Fruit fly (Drosophila melanogaster) whole organism, embryonic: Measurements from ENCODE around the gene trem.

Experiments used
- Awh ChIP-seq: fragments of 200-800 bp; sonication (Bioruptor generic); IDR thresholded peaks from 2 replicates; pipeline ENCODE4, ENCODE4 v1.3.6; 2022; ENCODE audit warnings: missing biosample characterization, missing genetic modification characterization
- CG10321 ChIP-seq: fragments of 200-800 bp; sonication (Bioruptor generic); IDR thresholded peaks from 2 replicates; pipeline ENCODE4 v1.3.6; 2022; ENCODE audit warnings: missing biosample characterization, missing genetic modification characterization
- CG10462 ChIP-seq: fragments of 200-800 bp; sonication (Bioruptor generic); optimal IDR thresholded peaks from 2 replicates; lab custom pipeline; 2016; ENCODE audit warnings: missing biosample characterization, missing genetic modification characterization
- CG10565 ChIP-seq: fragments of 200-800 bp; sonication (Bioruptor generic); optimal IDR thresholded peaks from 3 replicates; lab custom pipeline; 2016; ENCODE audit warnings: missing biosample characterization, mild to moderate bottlenecking, missing genetic modification characterization
- CG11247 ChIP-seq: fragments of 200-800 bp; sonication (Bioruptor generic); IDR thresholded peaks from 2 replicates; pipeline ENCODE4 v1.3.6; 2022; ENCODE audit warnings: missing biosample characterization, missing genetic modification characterization
- CG11398 ChIP-seq: fragments of 200-800 bp; sonication (Bioruptor generic); optimal IDR thresholded peaks from 2 replicates; lab custom pipeline; 2016; ENCODE audit warnings: missing biosample characterization, missing genetic modification characterization
- CG11695 ChIP-seq: fragments of 200-800 bp; sonication (Bioruptor generic); IDR thresholded peaks from 3 replicates; pipeline ENCODE4 v1.3.6; 2022; ENCODE audit warnings: missing biosample characterization, missing genetic modification characterization
- CG12071 ChIP-seq: fragments of 200-800 bp; sonication (Bioruptor generic); optimal IDR thresholded peaks from 3 replicates; lab custom pipeline; 2018; ENCODE audit warnings: missing biosample characterization, mild to moderate bottlenecking, missing genetic modification characterization
- CG12744 ChIP-seq: fragments of 200-800 bp; sonication (Bioruptor generic); optimal IDR thresholded peaks from 2 replicates; lab custom pipeline; 2016; ENCODE audit warnings: missing biosample characterization, missing genetic modification characterization
- CG13894 ChIP-seq: fragments of 200-800 bp; sonication (Bioruptor generic); optimal IDR thresholded peaks from 3 replicates; lab custom pipeline; 2018; ENCODE audit warnings: missing biosample characterization, mild to moderate bottlenecking, missing genetic modification characterization, moderate library complexity
- CG17186 ChIP-seq: fragments of 200-800 bp; sonication (Bioruptor generic); optimal IDR thresholded peaks from 3 replicates; lab custom pipeline; 2017; ENCODE audit warnings: missing biosample characterization, missing genetic modification reagents, missing genetic modification characterization
- CG17359 ChIP-seq: fragments of 200-800 bp; sonication (Bioruptor generic); optimal IDR thresholded peaks from 3 replicates; lab custom pipeline; 2018; ENCODE audit warnings: missing biosample characterization, mild to moderate bottlenecking, missing genetic modification characterization, moderate library complexity
- CG17829 ChIP-seq: fragments of 200-800 bp; optimal IDR thresholded peaks from 2 replicates; lab custom pipeline; 2019; ENCODE audit warnings: missing biosample characterization, mild to moderate bottlenecking, missing genetic modification characterization, moderate library complexity
- CG1792 ChIP-seq: fragments of 200-800 bp; sonication (Bioruptor generic); optimal IDR thresholded peaks from 2 replicates; lab custom pipeline; 2016; ENCODE audit warnings: missing biosample characterization, missing genetic modification characterization
- CG2116 ChIP-seq: fragments of 200-800 bp; sonication (Bioruptor generic); optimal IDR thresholded peaks from 3 replicates; lab custom pipeline; 2018; ENCODE audit warnings: missing biosample characterization, mild to moderate bottlenecking, missing genetic modification characterization
- CG2202 ChIP-seq: fragments of 200-800 bp; sonication (Bioruptor generic); optimal IDR thresholded peaks from 2 replicates; lab custom pipeline; 2018; ENCODE audit warnings: missing biosample characterization, mild to moderate bottlenecking, missing genetic modification characterization
- CG2889 ChIP-seq: fragments of 200-800 bp; sonication (Bioruptor generic); IDR thresholded peaks from 3 replicates; pipeline ENCODE4 v1.3.6; 2022; ENCODE audit warnings: missing biosample characterization, missing genetic modification characterization
- CG30403 ChIP-seq: fragments of 200-800 bp; sonication (Bioruptor generic); optimal IDR thresholded peaks from 3 replicates; lab custom pipeline; 2016; ENCODE audit warnings: missing biosample characterization, missing genetic modification characterization
- CG32532 ChIP-seq: fragments of 200-800 bp; sonication (Bioruptor generic); IDR thresholded peaks from 2 replicates; pipeline ENCODE4 v1.3.6; 2022; ENCODE audit warnings: missing biosample characterization, missing genetic modification characterization
- CG3847 ChIP-seq: fragments of 200-800 bp; sonication (Bioruptor generic); IDR thresholded peaks from 2 replicates; pipeline ENCODE4 v1.3.6; 2022; ENCODE audit warnings: missing biosample characterization, missing genetic modification characterization
- CG6813 ChIP-seq: fragments of 200-800 bp; sonication (Bioruptor generic); optimal IDR thresholded peaks from 2 replicates; lab custom pipeline; 2017; ENCODE audit warnings: missing biosample characterization, missing genetic modification characterization, mild to moderate bottlenecking, moderate library complexity, missing genetic modification reagents
- CG9817 ChIP-seq: fragments of 200-800 bp; sonication (Bioruptor generic); optimal IDR thresholded peaks from 2 replicates; lab custom pipeline; 2018; ENCODE audit warnings: missing biosample characterization, mild to moderate bottlenecking, missing genetic modification characterization, moderate library complexity
- CkIIα-i1 ChIP-seq: fragments of 200-800 bp; sonication (Bioruptor generic); IDR thresholded peaks from 2 replicates; pipeline ENCODE4 v1.3.6; 2022; ENCODE audit warnings: missing biosample characterization, missing genetic modification characterization
- Dfd ChIP-seq, 2 experiments: fragments of >200 bp; optimal IDR thresholded peaks; 2 replicates each; lab custom pipeline; 2017; ENCODE audit warnings: missing biosample characterization in 2 of 2, missing genetic modification characterization in 2 of 2
- Fer1 ChIP-seq: fragments of 200-800 bp; sonication (Bioruptor generic); optimal IDR thresholded peaks from 2 replicates; lab custom pipeline; 2017; ENCODE audit warnings: missing biosample characterization, mild to moderate bottlenecking, missing genetic modification characterization
- Hand ChIP-seq: fragments of 200-800 bp; sonication (Bioruptor generic); optimal IDR thresholded peaks from 2 replicates; lab custom pipeline; 2017; ENCODE audit warnings: mild to moderate bottlenecking, missing biosample characterization, missing genetic modification reagents, missing genetic modification characterization
- Meics ChIP-seq: fragments of 200-800 bp; sonication (Bioruptor generic); optimal IDR thresholded peaks from 2 replicates; lab custom pipeline; 2017; ENCODE audit warnings: missing biosample characterization, mild to moderate bottlenecking, missing genetic modification characterization
- Neu2 ChIP-seq: fragments of 200-800 bp; sonication (Bioruptor generic); optimal IDR thresholded peaks from 3 replicates; lab custom pipeline; 2016; ENCODE audit warnings: missing biosample characterization, missing genetic modification characterization, borderline replicate concordance
- Oli ChIP-seq: fragments of 200-800 bp; sonication (Bioruptor generic); optimal IDR thresholded peaks from 2 replicates; lab custom pipeline; 2018; ENCODE audit warnings: missing biosample characterization, mild to moderate bottlenecking, missing genetic modification characterization, moderate library complexity
- Ptx1 ChIP-seq: fragments of 200-800 bp; sonication (Bioruptor generic); IDR thresholded peaks from 2 replicates; pipeline ENCODE4 v1.3.6; 2022; ENCODE audit warnings: missing biosample characterization, missing genetic modification characterization
- Six4 ChIP-seq: fragments of 200-800 bp; sonication (Bioruptor generic); optimal IDR thresholded peaks from 2 replicates; lab custom pipeline; 2016; ENCODE audit warnings: missing biosample characterization, missing genetic modification characterization
- Usf ChIP-seq: fragments of 200-800 bp; sonication (Bioruptor generic); optimal IDR thresholded peaks from 2 replicates; lab custom pipeline; 2017; ENCODE audit warnings: missing genotype, missing biosample characterization, missing genetic modification characterization
- aop ChIP-seq: fragments of 200-800 bp; sonication (Bioruptor generic); IDR thresholded peaks from 2 replicates; pipeline ENCODE4 v1.3.6; 2022; ENCODE audit warnings: missing biosample characterization, missing genetic modification characterization
- ato ChIP-seq: fragments of 200-800 bp; sonication (Bioruptor generic); IDR thresholded peaks from 2 replicates; pipeline ENCODE4 v1.3.6; 2022; ENCODE audit warnings: missing biosample characterization, missing genetic modification characterization; ENCODE audit not compliant: partially characterized antibody
- bab2 ChIP-seq: fragments of 200-800 bp; sonication (Bioruptor generic); optimal IDR thresholded peaks from 2 replicates; lab custom pipeline; 2016; ENCODE audit warnings: missing biosample characterization, missing genetic modification characterization
- bcd ChIP-seq: fragments of 200-800 bp; sonication (Bioruptor generic); optimal IDR thresholded peaks from 2 replicates; lab custom pipeline; 2017; ENCODE audit warnings: missing biosample characterization, mild to moderate bottlenecking, missing genetic modification characterization
- dati ChIP-seq: fragments of 200-800 bp; sonication (Bioruptor generic); IDR thresholded peaks from 2 replicates; pipeline ENCODE4 v1.3.6; 2022; ENCODE audit warnings: missing biosample characterization, missing genetic modification characterization
- dysf ChIP-seq: fragments of 200-800 bp; sonication (Bioruptor generic); IDR thresholded peaks from 3 replicates; pipeline ENCODE4 v1.3.6; 2022; ENCODE audit warnings: missing biosample characterization, missing genetic modification characterization
- esg ChIP-seq: fragments of 200-800 bp; sonication (Bioruptor generic); conservative IDR thresholded peaks from 2 replicates; pipeline ENCODE4 v1.3.6; 2022; ENCODE audit warnings: missing biosample characterization, missing genetic modification characterization
- eve ChIP-seq, 2 experiments: fragments of >200 bp; optimal IDR thresholded peaks; 2 replicates each; lab custom pipeline; 2017; ENCODE audit warnings: missing biosample characterization in 2 of 2, missing genetic modification characterization in 2 of 2
- ewg ChIP-seq: fragments of 200-800 bp; sonication (Bioruptor generic); optimal IDR thresholded peaks from 3 replicates; lab custom pipeline; 2017; ENCODE audit warnings: mild to moderate bottlenecking, missing biosample characterization, missing genetic modification reagents, missing genetic modification characterization
- fd64A ChIP-seq: fragments of 200-800 bp; sonication (Bioruptor generic); optimal IDR thresholded peaks from 3 replicates; lab custom pipeline; 2018; ENCODE audit warnings: missing biosample characterization, mild to moderate bottlenecking, missing genetic modification characterization
- gcm ChIP-seq: fragments of 200-800 bp; sonication (Bioruptor generic); optimal IDR thresholded peaks from 2 replicates; lab custom pipeline; 2019; ENCODE audit warnings: missing biosample characterization, mild to moderate bottlenecking, missing genetic modification characterization, moderate library complexity
- hkb ChIP-seq, 2 experiments: fragments of 200-800 bp in 1 of 2; fragments of >200 bp in 1 of 2; sonication (Bioruptor generic) in 1 of 2; IDR thresholded peaks in 1 of 2; optimal IDR thresholded peaks in 1 of 2; 2 replicates each; pipeline versions ENCODE4 v1.3.6 to Lab custom; 2017 to 2022; ENCODE audit warnings: missing biosample characterization in 1 of 2, missing genetic modification characterization in 1 of 2
- lov ChIP-seq, 2 experiments: fragments of 200-800 bp in 1 of 2; fragments of >200 bp in 1 of 2; sonication (Bioruptor generic) in 1 of 2; IDR thresholded peaks in 1 of 2; optimal IDR thresholded peaks in 1 of 2; 2 replicates in 1 of 2; 3 replicates in 1 of 2; pipeline versions ENCODE4 v1.3.6 to Lab custom; 2017 to 2022; ENCODE audit warnings: missing biosample characterization in 1 of 2, missing genetic modification characterization in 1 of 2
- nmo ChIP-seq: fragments of 200-800 bp; sonication (Bioruptor generic); optimal IDR thresholded peaks from 2 replicates; lab custom pipeline; 2018; ENCODE audit warnings: missing biosample characterization, mild to moderate bottlenecking, missing genetic modification characterization, moderate library complexity
- pan ChIP-seq, 4 experiments: fragments of >200 bp in 3 of 4; fragments of 200-800 bp in 1 of 4; sonication (Bioruptor generic) in 1 of 4; optimal IDR thresholded peaks in 3 of 4; IDR thresholded peaks in 1 of 4; 2 replicates each; pipeline versions ENCODE4 v1.3.6 to Lab custom; 2017 to 2022; ENCODE audit warnings: missing biosample characterization in 2 of 4, missing genetic modification characterization in 2 of 4, mixed read lengths in 1 of 4
- sd ChIP-seq: fragments of 200-800 bp; sonication (Bioruptor generic); optimal IDR thresholded peaks from 3 replicates; lab custom pipeline; 2018; ENCODE audit warnings: missing biosample characterization, mild to moderate bottlenecking, missing genetic modification characterization, moderate library complexity
- sisA ChIP-seq: fragments of 200-800 bp; sonication (Bioruptor generic); IDR thresholded peaks from 2 replicates; pipeline ENCODE4 v1.3.6; 2022; ENCODE audit warnings: missing biosample characterization, missing genetic modification characterization
- vnd ChIP-seq: fragments of 200-800 bp; sonication (Bioruptor generic); IDR thresholded peaks from 3 replicates; pipeline ENCODE4 v1.3.6; 2022; ENCODE audit warnings: missing biosample characterization, missing genetic modification characterization; ENCODE audit not compliant: partially characterized antibody

Gene trem

dm6 chr3R:20001595-20001997, 29.5 kb downstream of the trem start (continued):
- TF ChIP-seq ato (GFP tag; lab: Robert Waterston, UW), result no peak
- TF ChIP-seq CG11247 (GFP tag; lab: Robert Waterston, UW), result no peak
- peak in 1 of 2 experiments; percentile 32 for TF ChIP-seq eve (GFP tag; optimal IDR thresholded peaks at IDR 0.05; lab: Kevin White, UChicago)
- TF ChIP-seq nmo (GFP tag; lab: Kevin White, UChicago), result peak; percentile 18
- TF ChIP-seq CG10462 (GFP tag; lab: Kevin White, UChicago), result no peak
- TF ChIP-seq Six4 (GFP tag; lab: Kevin White, UChicago), result no peak
- TF ChIP-seq dati, result no peak
- TF ChIP-seq CG17359 (tag; lab: Kevin White, UChicago), result no peak
- TF ChIP-seq CkIIα-i1 (GFP tag; lab: Robert Waterston, UW), result no peak
- peak; percentile 21 for TF ChIP-seq bcd (GFP tag; lab: Kevin White, UChicago)
- TF ChIP-seq CG11398 (GFP tag; lab: Kevin White, UChicago), result no peak
- TF ChIP-seq CG32532, result peak; percentile 24; the same call in 1 of the 2 replicates
- no peak for TF ChIP-seq aop (GFP tag; lab: Robert Waterston, UW)
- no peak for TF ChIP-seq gcm
- TF ChIP-seq fd64A, result no peak
- TF ChIP-seq Oli (tag; lab: Kevin White, UChicago), result peak; percentile 5
- no peak for TF ChIP-seq CG6813
- TF ChIP-seq sisA (GFP tag; lab: Robert Waterston, UW), result peak; percentile 25; the same call in 1 of the 2 replicates
- TF ChIP-seq esg (GFP tag; lab: Robert Waterston, UW), result no peak
- peak; percentile 32; the same call in 1 of the 2 replicates for TF ChIP-seq Ptx1 (GFP tag; lab: Robert Waterston, UW)
- TF ChIP-seq dysf (GFP tag; lab: Robert Waterston, UW), result 0 out of 3 replicates have a peak, but pooled peaks have one; percentile 21
- no peak for TF ChIP-seq hkb (optimal IDR thresholded peaks at IDR 0.05; lab: Kevin White, UChicago)
- no peak for TF ChIP-seq hkb (GFP tag; IDR thresholded peaks at IDR 0.05; lab: Robert Waterston, UW)
- TF ChIP-seq CG10565 (GFP tag; lab: Kevin White, UChicago), result no peak
- TF ChIP-seq CG3847 (GFP tag; lab: Robert Waterston, UW), result no peak
- no peak for TF ChIP-seq CG12071 (GFP tag; lab: Kevin White, UChicago)
- no peak for TF ChIP-seq Usf (GFP tag; lab: Kevin White, UChicago)
- TF ChIP-seq Awh, result no peak
- no peak for TF ChIP-seq pan (optimal IDR thresholded peaks at IDR 0.05; lab: Kevin White, UChicago)
- no peak for TF ChIP-seq pan (GFP tag; optimal IDR thresholded peaks at IDR 0.05 in 1 of 2, IDR thresholded peaks at IDR 0.05 in 1 of 2)
- no peak for TF ChIP-seq CG9817 (tag; lab: Kevin White, UChicago)
- no peak for TF ChIP-seq sd
- TF ChIP-seq bab2 (GFP tag; lab: Kevin White, UChicago), result no peak
- TF ChIP-seq CG1792 (GFP tag; lab: Kevin White, UChicago), result no peak
- TF ChIP-seq ewg (GFP tag; lab: Kevin White, UChicago), result no peak
- TF ChIP-seq CG17186 (GFP tag; lab: Kevin White, UChicago), result no peak
- TF ChIP-seq CG10321, result no peak
- TF ChIP-seq Meics (GFP tag; lab: Kevin White, UChicago), result no peak
- TF ChIP-seq Fer1 (GFP tag; lab: Kevin White, UChicago), result no peak
- TF ChIP-seq lov (optimal IDR thresholded peaks at IDR 0.05; lab: Kevin White, UChicago), result no peak
- TF ChIP-seq lov (GFP tag; IDR thresholded peaks at IDR 0.05; lab: Robert Waterston, UW), result no peak
- no peak for TF ChIP-seq CG13894
- TF ChIP-seq Hand (GFP tag; lab: Kevin White, UChicago), result no peak
- TF ChIP-seq CG11695 (GFP tag; lab: Robert Waterston, UW), result no peak
- TF ChIP-seq CG2202 (tag; lab: Kevin White, UChicago), result no peak
- peak; percentile 18 for TF ChIP-seq CG30403
- TF ChIP-seq CG17829 (tag; lab: Kevin White, UChicago), result no peak
- TF ChIP-seq vnd (GFP tag; lab: Robert Waterston, UW), result no peak
- TF ChIP-seq Neu2 (GFP tag; lab: Kevin White, UChicago), result no peak
- no peak for TF ChIP-seq Dfd (GFP tag; optimal IDR thresholded peaks at IDR 0.05; lab: Kevin White, UChicago)
- TF ChIP-seq CG12744 (GFP tag; lab: Kevin White, UChicago), result no peak
- TF ChIP-seq CG2116 (GFP tag; lab: Kevin White, UChicago), result no peak
- no peak for TF ChIP-seq CG2889 (GFP tag; lab: Robert Waterston, UW)
